Fruit fly (Drosophila melanogaster): Measurements from ENCODE around the gene spri.

Gene spri

DNA sequence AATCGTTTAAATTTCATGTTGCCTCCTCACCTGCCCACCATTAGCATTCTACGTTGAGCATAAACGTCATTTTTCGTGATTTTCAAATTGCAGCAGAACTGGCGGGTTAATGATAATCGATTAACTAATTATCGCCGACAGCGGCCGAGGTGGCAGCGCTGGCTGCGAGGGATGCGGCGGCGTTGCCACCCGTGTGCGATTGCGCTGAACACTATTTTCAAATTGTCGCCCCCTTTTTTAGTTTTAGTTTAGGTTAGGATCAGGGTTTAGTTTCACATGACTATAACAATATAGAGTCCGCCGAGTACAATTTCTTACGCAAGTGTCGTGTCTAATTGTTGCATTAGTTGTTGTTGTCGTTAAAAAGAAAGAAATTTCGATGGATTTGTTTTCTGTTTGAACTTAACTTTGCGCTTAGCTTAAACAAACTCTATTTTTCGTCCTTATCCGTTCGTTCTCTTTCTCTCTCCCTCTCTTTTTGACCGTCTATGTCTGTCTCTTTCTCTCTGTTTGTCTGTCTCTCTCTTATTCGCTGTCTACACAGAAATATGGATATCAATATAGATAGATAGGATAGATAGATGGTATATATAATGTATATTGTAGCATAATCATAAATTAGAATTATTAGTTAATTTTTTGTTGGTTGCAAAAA is 122.0 kb downstream of the spri start (continued):
- no peak for TF ChIP-seq CG32772 (GFP tag; IDR thresholded peaks at IDR 0.05)
- TF ChIP-seq Fer1 (GFP tag; optimal IDR thresholded peaks at IDR 0.05): peak; percentile 32
- TF ChIP-seq Dll (GFP tag; IDR thresholded peaks at IDR 0.05; ENCODE audit: partially characterized antibody): peak; percentile 51; the same call in 2 of the 4 replicates
- peak; percentile 20 for TF ChIP-seq shn (GFP tag; optimal IDR thresholded peaks at IDR 0.05)
- TF ChIP-seq NC2β (GFP tag; optimal IDR thresholded peaks at IDR 0.05): peak; percentile 36
- TF ChIP-seq CG4328 (GFP tag; optimal IDR thresholded peaks at IDR 0.05): no peak
- TF ChIP-seq CG9727 (GFP tag; optimal IDR thresholded peaks at IDR 0.05): peak; percentile 1
- TF ChIP-seq CG13287 (GFP tag; IDR thresholded peaks at IDR 0.05; ENCODE audit: partially characterized antibody): peak; percentile 52
- peak; percentile 70 for TF ChIP-seq bbx (GFP tag; IDR thresholded peaks at IDR 0.05; ENCODE audit: partially characterized antibody)
- peak; percentile 28 for TF ChIP-seq CG8290 (GFP tag; optimal IDR thresholded peaks at IDR 0.05)
- TF ChIP-seq CG8290 (tag; optimal IDR thresholded peaks at IDR 0.05): peak in 1 of 2 experiments; percentile 28
- TF ChIP-seq Mad (GFP tag; optimal IDR thresholded peaks at IDR 0.05): no peak
- no peak for TF ChIP-seq CG4617 (GFP tag; optimal IDR thresholded peaks at IDR 0.05; ENCODE audit: borderline replicate concordance)
- 0 out of 2 replicates have a peak, but pooled peaks have one; percentile 27 for TF ChIP-seq inv (GFP tag; IDR thresholded peaks at IDR 0.05; ENCODE audit: partially characterized antibody)
- TF ChIP-seq tna (GFP tag; IDR thresholded peaks at IDR 0.05; ENCODE audit: partially characterized antibody): peak; percentile 67
- peak; percentile 28 for TF ChIP-seq YL-1 (GFP tag; optimal IDR thresholded peaks at IDR 0.05)
- TF ChIP-seq gfzf (GFP tag; optimal IDR thresholded peaks at IDR 0.05): peak; percentile 19
- TF ChIP-seq Pdp1 (GFP tag; optimal IDR thresholded peaks at IDR 0.05): peak in 1 of 2 experiments; percentile 59
- peak; percentile 29 for TF ChIP-seq Nf-YC (tag; optimal IDR thresholded peaks at IDR 0.05)
- no peak for TF ChIP-seq CG15601 (tag; optimal IDR thresholded peaks at IDR 0.05)
- TF ChIP-seq CG2116 (GFP tag; optimal IDR thresholded peaks at IDR 0.05): peak; percentile 74
- peak; percentile 25; the same call in 1 of the 2 replicates for TF ChIP-seq ato (GFP tag; IDR thresholded peaks at IDR 0.05; ENCODE audit: partially characterized antibody)
- TF ChIP-seq fd102C (GFP tag; optimal IDR thresholded peaks at IDR 0.05): no peak
- TF ChIP-seq row (GFP tag; IDR thresholded peaks at IDR 0.05): peak; percentile 33; the same call in 2 of the 3 replicates
- TF ChIP-seq CG30431 (GFP tag; optimal IDR thresholded peaks at IDR 0.05): no peak
- TF ChIP-seq zen (tag; optimal IDR thresholded peaks at IDR 0.05): peak; percentile 32
- TF ChIP-seq CG18599 (GFP tag; optimal IDR thresholded peaks at IDR 0.05): peak; percentile 16
- peak; percentile 55 for TF ChIP-seq Scr (GFP tag; IDR thresholded peaks at IDR 0.05; ENCODE audit: partially characterized antibody)
- TF ChIP-seq bowl (GFP tag; IDR thresholded peaks at IDR 0.05): no peak
- peak; percentile 38 for TF ChIP-seq HmgZ (tag; optimal IDR thresholded peaks at IDR 0.05)
- no peak for TF ChIP-seq sr (GFP tag; IDR thresholded peaks at IDR 0.05)
- no peak for TF ChIP-seq crp (GFP tag; optimal IDR thresholded peaks at IDR 0.05)
- TF ChIP-seq CG11560 (tag; IDR thresholded peaks at IDR 0.05): peak; percentile 14; the same call in 1 of the 3 replicates
- peak; percentile 59 for TF ChIP-seq BEAF-32 (GFP tag; optimal IDR thresholded peaks at IDR 0.05)
- 0 out of 3 replicates have a peak, but pooled peaks have one; percentile 19 for TF ChIP-seq zen2 (GFP tag; IDR thresholded peaks at IDR 0.05; ENCODE audit: partially characterized antibody)
- no peak for TF ChIP-seq CG15011 (GFP tag; optimal IDR thresholded peaks at IDR 0.05)
- no peak for TF ChIP-seq pho (GFP tag; optimal IDR thresholded peaks at IDR 0.05)
- no peak for TF ChIP-seq grau (tag; optimal IDR thresholded peaks at IDR 0.05)
- TF ChIP-seq CG15696 (tag; optimal IDR thresholded peaks at IDR 0.05): no peak
- TF ChIP-seq Rfx (GFP tag; IDR thresholded peaks at IDR 0.05): 0 out of 2 replicates have a peak, but pooled peaks have one; percentile 21
- TF ChIP-seq stwl (tag; optimal IDR thresholded peaks at IDR 0.05): peak; percentile 82
- TF ChIP-seq CG15479 (GFP tag; optimal IDR thresholded peaks at IDR 0.05): peak; percentile 3
- TF ChIP-seq crc (GFP tag; optimal IDR thresholded peaks at IDR 0.05): no peak
- TF ChIP-seq sd (tag; optimal IDR thresholded peaks at IDR 0.05): no peak
- TF ChIP-seq CG7271 (tag; optimal IDR thresholded peaks at IDR 0.05): no peak
- TF ChIP-seq her (GFP tag; optimal IDR thresholded peaks at IDR 0.05): peak; percentile 44
- 0 out of 2 replicates have a peak, but pooled peaks have one; percentile 29 for TF ChIP-seq Atf6 (GFP tag; IDR thresholded peaks at IDR 0.05)

Measured in whole organism, embryonic.